2 worm cellular contexts compared by ENCODE assay signal in the genomic region with DNA sequence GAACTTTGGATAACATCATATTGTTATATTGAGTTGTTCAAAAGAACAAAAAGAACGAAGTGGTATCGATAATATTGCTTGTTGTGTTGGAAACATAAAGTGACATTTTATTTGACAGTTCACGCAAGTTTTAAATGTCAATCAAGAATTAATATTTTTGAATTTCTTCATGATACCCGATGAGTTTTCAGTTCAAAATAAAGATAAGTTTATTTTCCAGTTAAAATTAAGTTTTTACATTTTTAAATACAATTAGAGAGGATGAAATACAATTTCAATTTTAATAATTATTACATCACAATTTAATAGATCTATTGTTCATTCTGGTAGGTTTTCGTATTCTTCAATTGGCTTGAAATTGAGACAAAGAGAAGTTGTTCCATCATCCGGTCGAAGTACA.
A peak's percentile ranks its signal among the peaks of the same experiment; 100 is the strongest.
TF ChIP-seq lines count a peak whose summit lies in the region.

A gene (minus strand): TSS at position 101 of the 400 bp plus-strand sequence.

TF ChIP-seq in whole organism, L4 larva, 104 proteins besides CTCF, POLR2A, EP300 and RAD21:
- TF ChIP-seq sdz-12 (GFP tag; optimal IDR thresholded peaks at IDR 0.05; lab: Kevin White, UChicago): no peak
- peak; percentile 32; the same call in 1 of the 2 replicates for TF ChIP-seq dmd-6 (GFP tag; IDR thresholded peaks at IDR 0.05; lab: Robert Waterston, UW)

TF ChIP-seq in whole organism, young adult, 124 proteins besides CTCF, POLR2A, EP300 and RAD21:
- TF ChIP-seq nhr-80 (tag; optimal IDR thresholded peaks at IDR 0.05; lab: Kevin White, UChicago) (peak; percentile 33), lin-54 (GFP tag; optimal IDR thresholded peaks at IDR 0.05; lab: Kevin White, UChicago) (no peak), ekl-4 (GFP tag; IDR thresholded peaks at IDR 0.05; lab: Robert Waterston, UW) (no peak)
